Worm (Caenorhabditis elegans): ENCODE measurements around the gene R07B7.10.
A peak's percentile ranks its signal among the peaks of the same experiment; 100 is the strongest.

R07B7.10 gene

DNA sequence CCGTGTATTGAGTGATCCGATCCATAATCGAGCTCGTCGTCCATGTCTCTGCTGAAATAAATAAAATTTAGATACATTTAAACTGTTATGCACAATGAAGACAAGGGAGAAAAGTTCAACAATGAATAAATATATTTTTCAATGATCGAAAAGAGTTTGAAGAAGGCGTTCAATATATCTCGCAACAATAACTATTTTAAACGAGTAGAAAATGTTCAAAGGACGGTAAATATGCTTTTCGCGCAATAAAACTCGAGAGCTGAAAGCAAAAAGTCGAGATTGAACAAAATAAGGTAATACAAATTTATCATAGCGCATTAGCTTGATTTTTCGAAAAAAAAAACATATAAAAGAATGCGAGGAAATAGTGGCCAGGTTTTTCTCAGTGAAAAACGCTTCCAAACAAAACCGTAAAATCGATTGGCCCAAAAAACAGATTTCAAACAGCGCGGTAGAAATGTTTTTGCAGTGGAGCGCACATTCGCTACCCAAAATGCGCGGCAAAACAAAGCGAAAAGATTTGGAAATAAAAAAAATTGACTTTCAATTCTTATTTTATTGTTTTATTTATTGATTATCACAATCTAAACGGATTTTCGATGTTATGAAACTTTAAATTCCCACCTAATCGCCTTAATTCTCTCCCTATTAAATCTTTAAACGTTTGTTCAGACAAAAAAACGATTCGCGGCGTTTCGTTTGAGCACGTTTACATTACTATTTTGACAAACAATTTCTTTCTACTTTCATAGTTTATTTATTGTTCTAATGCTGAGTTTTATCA is 42.0 kb upstream of the R07B7.10 start, which contains the start of the genes kup-1 and F10C2.4:
kup-1 (minus strand) TSS at position 51 of the 784 bp plus-strand sequence.
F10C2.4 (plus strand) TSS at position 734 of the 784 bp plus-strand sequence.
- TF ChIP-seq dsc-1 (tag; optimal IDR thresholded peaks at IDR 0.05) (peak; percentile 28), egl-13 (tag; optimal IDR thresholded peaks at IDR 0.05) (no peak), tbx-2 (tag; optimal IDR thresholded peaks at IDR 0.05) (peak; percentile 66), snu-23 (GFP tag; optimal IDR thresholded peaks at IDR 0.05) (peak; percentile 76), lin-15B (tag; optimal IDR thresholded peaks at IDR 0.05) (peak; percentile 74), elt-3 (tag; optimal IDR thresholded peaks at IDR 0.05) (peak in 2 of 6 experiments; percentile 50 to 62), efl-3 (GFP tag; optimal IDR thresholded peaks at IDR 0.05) (no peak), irx-1 (tag; optimal IDR thresholded peaks at IDR 0.05) (peak; percentile 34), hlh-17 (GFP tag; optimal IDR thresholded peaks at IDR 0.05; ENCODE audit: borderline replicate concordance) (no peak), sptf-1 (tag; optimal IDR thresholded peaks at IDR 0.05) (no peak), F16B12.6 (tag; optimal IDR thresholded peaks at IDR 0.05) (peak; percentile 11), nhr-85 (tag) (peak; percentile 81), lsy-2 (tag; optimal IDR thresholded peaks at IDR 0.05) (peak; percentile 63 to 84), snpc-4 (tag; optimal IDR thresholded peaks at IDR 0.05) (peak; percentile 19), fkh-8 (tag; optimal IDR thresholded peaks at IDR 0.05) (peak; percentile 42), xbp-1 (tag; optimal IDR thresholded peaks at IDR 0.05) (peak; percentile 64), nhr-71 (tag; optimal IDR thresholded peaks at IDR 0.05) (peak; percentile 82), lin-35 (GFP tag; optimal IDR thresholded peaks at IDR 0.05) (peak; percentile 93 to 96), nhr-20 (tag; optimal IDR thresholded peaks at IDR 0.05) (peak; percentile 71), nhr-90 (tag; optimal IDR thresholded peaks at IDR 0.05; ENCODE audit: poor library complexity) (peak; percentile 27), nhr-76 (tag; optimal IDR thresholded peaks at IDR 0.05) (no peak), Y116A8C.19 (tag; optimal IDR thresholded peaks at IDR 0.05; ENCODE audit: borderline replicate concordance) (no peak), dpl-1 (GFP tag; optimal IDR thresholded peaks at IDR 0.05) (peak; percentile 92 to 96 (median 94)), fkh-4 (tag; optimal IDR thresholded peaks at IDR 0.05; ENCODE audit: borderline replicate concordance) (no peak), C16A3.4 (tag; optimal IDR thresholded peaks at IDR 0.05) (peak; percentile 63), lin-39 (tag; optimal IDR thresholded peaks at IDR 0.05) (no peak), rnt-1 (tag; optimal IDR thresholded peaks at IDR 0.05) (peak; percentile 50), nhr-19 (GFP tag; conservative IDR thresholded peaks at IDR 0.05) (peak; percentile 48), isw-1 (GFP tag; IDR thresholded peaks at IDR 0.05) (peak; percentile 48), unc-86 (tag; optimal IDR thresholded peaks at IDR 0.05) (peak; percentile 48), mep-1 (tag; optimal IDR thresholded peaks at IDR 0.05) (peak; percentile 5), efl-1 (optimal IDR thresholded peaks at IDR 0.05) (peak; percentile 89 to 95), efl-1 (GFP tag; optimal IDR thresholded peaks at IDR 0.05 in 1 of 2) (peak; percentile 94 to 99), vab-15 (tag; optimal IDR thresholded peaks at IDR 0.05) (no peak), skn-1 (tag; optimal IDR thresholded peaks at IDR 0.05) (peak; percentile 58), swsn-7 (tag; optimal IDR thresholded peaks at IDR 0.05) (peak; percentile 54), blmp-1 (tag; optimal IDR thresholded peaks at IDR 0.05) (peak; percentile 60), ztf-11 (tag; optimal IDR thresholded peaks at IDR 0.05) (no peak), nhr-11 (tag; optimal IDR thresholded peaks at IDR 0.05) (no peak), ceh-82 (tag; optimal IDR thresholded peaks at IDR 0.05) (peak in 1 of 3 experiments; percentile 63), nhr-77 (tag; optimal IDR thresholded peaks at IDR 0.05) (peak; percentile 51), ets-5 (GFP tag; IDR thresholded peaks at IDR 0.05) (no peak), lin-13 (GFP tag; optimal IDR thresholded peaks at IDR 0.05) (no peak), nhr-47 (tag; optimal IDR thresholded peaks at IDR 0.05) (peak; percentile 63), ztf-4 (tag; optimal IDR thresholded peaks at IDR 0.05) (no peak), pax-3 (tag; optimal IDR thresholded peaks at IDR 0.05) (peak; percentile 55), C04F5.9 (tag; optimal IDR thresholded peaks at IDR 0.05) (peak; percentile 26), unc-30 (tag; optimal IDR thresholded peaks at IDR 0.05) (no peak)
